Worm (Caenorhabditis elegans) whole organism, midembryonic: ENCODE measurements around the gene F07G6.8.

Experiments
- T22C8.4 ChIP-seq: fragments of 200-800 bp; sonication (Bioruptor generic); IDR thresholded peaks from 2 replicates; pipeline ENCODE4 v1.3.6; 2022; ENCODE audit warnings: missing genetic modification characterization, missing compliant biosample characterization
- cog-1 ChIP-seq: sonication (generic microtip); optimal IDR thresholded peaks from 2 replicates; lab custom pipeline; 2016; ENCODE audit warnings: missing genetic modification characterization, missing compliant biosample characterization
- flt-1 ChIP-seq: fragments of 200-800 bp; sonication (Bioruptor generic); IDR thresholded peaks from 2 replicates; pipeline ENCODE4 v1.3.6; 2022; ENCODE audit warnings: missing genetic modification characterization, missing compliant biosample characterization
- klf-2 ChIP-seq: fragments of 200-800 bp; sonication (Bioruptor generic); conservative IDR thresholded peaks from 2 replicates; pipeline ENCODE4 v1.3.6; 2022; ENCODE audit warnings: missing genetic modification reagents, missing genetic modification characterization, missing compliant biosample characterization
- med-1 ChIP-seq: sonication (generic microtip); optimal IDR thresholded peaks from 2 replicates; lab custom pipeline; 2017; ENCODE audit warnings: missing genetic modification characterization, mild to moderate bottlenecking, missing compliant biosample characterization, antibody characterized with exemption, missing genetic modification reagents; ENCODE audit not compliant: insufficient read depth
- ref-1 ChIP-seq: fragments of 200-800 bp; sonication (Bioruptor generic); conservative IDR thresholded peaks from 2 replicates; pipeline ENCODE4 v1.3.6; 2022; ENCODE audit warnings: missing genetic modification reagents, missing genetic modification characterization, missing compliant biosample characterization
- tab-1 ChIP-seq: fragments of 200-800 bp; sonication (Bioruptor generic); IDR thresholded peaks from 2 replicates; pipeline ENCODE4 v1.3.6; 2022; ENCODE audit warnings: missing genetic modification characterization, missing compliant biosample characterization
- ztf-23 ChIP-seq: fragments of 200-800 bp; sonication (Bioruptor generic); IDR thresholded peaks from 2 replicates; pipeline ENCODE4 v1.3.6; 2022; ENCODE audit warnings: missing genetic modification reagents, missing genetic modification characterization, missing compliant biosample characterization
- ztf-29 ChIP-seq: fragments of 200-800 bp; sonication (Bioruptor generic); IDR thresholded peaks from 2 replicates; pipeline ENCODE4 v1.3.6; 2022; ENCODE audit warnings: missing genetic modification reagents, missing genetic modification characterization, missing compliant biosample characterization

The F07G6.8 gene

DNA sequence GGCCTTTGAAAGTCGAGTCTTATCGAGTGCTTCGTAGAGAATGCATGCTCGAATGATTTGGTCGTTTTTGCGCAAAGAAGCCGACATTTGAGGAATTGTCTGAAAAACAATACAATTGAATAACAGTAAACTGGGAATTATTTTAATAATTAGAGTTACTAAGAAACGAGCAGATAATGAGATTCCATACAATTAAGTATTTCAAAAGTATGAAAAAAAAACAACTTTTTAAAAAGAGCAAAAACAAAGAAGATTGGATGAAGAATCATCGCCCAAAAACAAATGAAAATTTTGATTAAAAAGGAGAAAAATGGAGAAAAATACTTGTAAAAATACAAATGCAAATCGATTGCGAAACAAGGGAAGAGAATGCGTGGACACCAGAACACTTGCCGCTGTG, 42.2 kb downstream of the F07G6.8 start, which contains the start of gene fbxa-170:
TSS of gene fbxa-170 (minus strand) at position 101 of the 400 bp plus-strand sequence.
- TF ChIP-seq klf-2 (no peak), flt-1 (no peak), ztf-29 (GFP tag; lab: Robert Waterston, UW) (no peak), cog-1 (tag; lab: Kevin White, UChicago) (no peak), med-1 (GFP tag; lab: Kevin White, UChicago) (no peak), ref-1 (GFP tag; lab: Robert Waterston, UW) (no peak), tab-1 (GFP tag; lab: Robert Waterston, UW) (no peak), ztf-23 (GFP tag; lab: Robert Waterston, UW) (no peak), T22C8.4 (GFP tag; lab: Robert Waterston, UW) (no peak)

DNA sequence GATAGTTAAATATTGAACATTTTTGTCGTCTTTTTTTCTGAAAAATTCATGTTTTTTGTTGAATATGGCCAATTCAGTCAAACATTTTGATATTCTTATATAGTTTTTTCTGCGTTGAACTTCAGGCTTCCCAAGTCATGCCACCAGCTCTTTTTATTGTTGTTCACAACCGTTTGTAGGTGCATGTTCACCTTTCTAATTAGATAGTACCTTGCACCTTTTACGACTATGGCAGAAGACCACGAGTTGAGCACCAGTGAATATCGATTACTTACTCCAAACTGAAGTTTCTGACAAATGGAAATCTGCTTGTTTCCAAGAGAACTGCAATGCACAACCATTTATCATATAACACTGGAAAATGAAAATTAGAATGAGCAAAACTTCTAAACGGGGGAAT, 44.4 kb downstream of the F07G6.8 start:
- TF ChIP-seq flt-1, result no peak
- TF ChIP-seq ztf-29 (GFP tag; lab: Robert Waterston, UW), result no peak
- TF ChIP-seq klf-2, result no peak
- TF ChIP-seq ref-1 (GFP tag; lab: Robert Waterston, UW), result no peak
- TF ChIP-seq cog-1 (tag; lab: Kevin White, UChicago), result no peak
- no peak for TF ChIP-seq med-1 (GFP tag; lab: Kevin White, UChicago)
- no peak for TF ChIP-seq tab-1 (GFP tag; lab: Robert Waterston, UW)
- no peak for TF ChIP-seq ztf-23 (GFP tag; lab: Robert Waterston, UW)
- TF ChIP-seq T22C8.4 (GFP tag; lab: Robert Waterston, UW), result no peak

DNA sequence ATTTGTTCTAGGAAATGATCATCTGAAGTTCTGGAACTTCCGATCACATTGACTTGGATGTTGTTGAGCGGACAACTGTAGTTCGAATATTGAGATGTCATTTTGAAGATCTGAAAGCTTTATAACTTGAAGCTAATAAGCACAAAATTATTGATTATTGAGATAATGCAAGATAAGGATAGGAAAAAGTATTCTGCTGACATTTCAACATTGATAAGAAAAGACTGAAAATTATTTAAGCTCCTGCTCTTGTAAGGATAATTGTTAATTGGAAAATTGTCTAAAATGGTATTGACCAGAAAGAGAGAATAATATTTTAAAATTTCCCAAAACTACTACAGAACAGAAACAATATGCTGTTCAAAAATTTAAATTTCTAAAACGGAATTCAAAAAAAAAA, 46.2 kb downstream of the F07G6.8 start, which contains the start of gene tbx-31:
TSS of gene tbx-31 (minus strand) at position 101 of the 400 bp plus-strand sequence.
- no peak for TF ChIP-seq med-1 (GFP tag; lab: Kevin White, UChicago)
- TF ChIP-seq ztf-29 (GFP tag; lab: Robert Waterston, UW), result no peak
- TF ChIP-seq ref-1 (GFP tag; lab: Robert Waterston, UW), result no peak
- TF ChIP-seq cog-1 (tag; lab: Kevin White, UChicago), result no peak
- TF ChIP-seq ztf-23 (GFP tag; lab: Robert Waterston, UW), result no peak
- no peak for TF ChIP-seq T22C8.4 (GFP tag; lab: Robert Waterston, UW)
- no peak for TF ChIP-seq tab-1 (GFP tag; lab: Robert Waterston, UW)
- TF ChIP-seq flt-1, result no peak
- no peak for TF ChIP-seq klf-2
